Fruit fly (Drosophila melanogaster) whole organism, embryonic: Measurements from ENCODE around the gene CG43062.

Experiments used
- Awh ChIP-seq: fragments of 200-800 bp; sonication (Bioruptor generic); IDR thresholded peaks from 2 replicates; pipeline ENCODE4, ENCODE4 v1.3.6; 2022; ENCODE audit warnings: missing biosample characterization, missing genetic modification characterization
- B-H1 ChIP-seq: fragments of 200-800 bp; sonication (Bioruptor generic); IDR thresholded peaks from 3 replicates; pipeline ENCODE4 v1.3.6; 2022; ENCODE audit warnings: missing biosample characterization, missing genetic modification characterization
- CG10431 ChIP-seq: fragments of 200-800 bp; sonication (Bioruptor generic); optimal IDR thresholded peaks from 3 replicates; lab custom pipeline; 2018; ENCODE audit warnings: missing biosample characterization, mild to moderate bottlenecking, missing genetic modification characterization
- CG10565 ChIP-seq: fragments of 200-800 bp; sonication (Bioruptor generic); optimal IDR thresholded peaks from 3 replicates; lab custom pipeline; 2016; ENCODE audit warnings: missing biosample characterization, mild to moderate bottlenecking, missing genetic modification characterization
- CG13287 ChIP-seq: fragments of 200-800 bp; sonication (Bioruptor generic); IDR thresholded peaks from 2 replicates; pipeline ENCODE4 v1.3.6; 2022; ENCODE audit warnings: missing biosample characterization, missing genetic modification characterization; ENCODE audit not compliant: partially characterized antibody
- CG13424 ChIP-seq: fragments of 200-800 bp; sonication (Bioruptor generic); optimal IDR thresholded peaks from 2 replicates; lab custom pipeline; 2019; ENCODE audit warnings: missing biosample characterization, mild to moderate bottlenecking, missing genetic modification characterization, moderate library complexity
- CG14667 ChIP-seq: fragments of 200-800 bp; sonication (Bioruptor generic); IDR thresholded peaks from 2 replicates; pipeline ENCODE4 v1.3.6; 2022; ENCODE audit warnings: missing biosample characterization, missing genetic modification characterization
- CG15269 ChIP-seq: fragments of 200-800 bp; sonication (Bioruptor generic); optimal IDR thresholded peaks from 2 replicates; lab custom pipeline; 2018; ENCODE audit warnings: missing biosample characterization, mild to moderate bottlenecking, missing genetic modification characterization, moderate library complexity
- CG15479 ChIP-seq: fragments of 200-800 bp; sonication (Bioruptor generic); optimal IDR thresholded peaks from 3 replicates; lab custom pipeline; 2019; ENCODE audit warnings: missing biosample characterization, mild to moderate bottlenecking, missing genetic modification characterization, moderate library complexity
- CG1603 ChIP-seq: fragments of 200-800 bp; sonication (Bioruptor generic); optimal IDR thresholded peaks from 2 replicates; lab custom pipeline; 2019; ENCODE audit warnings: missing biosample characterization, mild to moderate bottlenecking, missing genetic modification characterization, moderate library complexity
- CG18619 ChIP-seq: fragments of 200-800 bp; sonication (Bioruptor generic); optimal IDR thresholded peaks from 3 replicates; lab custom pipeline; 2017; ENCODE audit warnings: missing biosample characterization, mild to moderate bottlenecking, missing genetic modification characterization
- CG30020 ChIP-seq: fragments of 200-800 bp; optimal IDR thresholded peaks from 2 replicates; lab custom pipeline; 2019; ENCODE audit warnings: missing biosample characterization, mild to moderate bottlenecking, missing genetic modification characterization, moderate library complexity
- CG30431 ChIP-seq: fragments of 200-800 bp; sonication (Bioruptor generic); optimal IDR thresholded peaks from 2 replicates; lab custom pipeline; 2017; ENCODE audit warnings: missing biosample characterization, missing genetic modification characterization
- CG3163 ChIP-seq: fragments of 200-800 bp; sonication (Bioruptor generic); optimal IDR thresholded peaks from 3 replicates; lab custom pipeline; 2016; ENCODE audit warnings: missing biosample characterization, missing genetic modification characterization
- CG32767 ChIP-seq: fragments of 200-800 bp; sonication (Bioruptor generic); IDR thresholded peaks from 2 replicates; pipeline ENCODE4 v1.3.6; 2022; ENCODE audit warnings: missing biosample characterization, missing genetic modification characterization
- CG34224 ChIP-seq: fragments of 200-800 bp; sonication (Bioruptor generic); IDR thresholded peaks from 3 replicates; pipeline ENCODE4 v1.3.6; 2022; ENCODE audit warnings: missing biosample characterization, missing genetic modification characterization; ENCODE audit not compliant: partially characterized antibody
- CG34422 ChIP-seq: fragments of 200-800 bp; sonication (Bioruptor generic); IDR thresholded peaks from 3 replicates; pipeline ENCODE4 v1.3.6; 2022; ENCODE audit warnings: missing biosample characterization, missing genetic modification characterization
- CG6654 ChIP-seq: fragments of 200-800 bp; sonication (Bioruptor generic); optimal IDR thresholded peaks from 2 replicates; lab custom pipeline; 2017; ENCODE audit warnings: missing biosample characterization, mild to moderate bottlenecking, missing genetic modification characterization
- CG8089 ChIP-seq: fragments of 200-800 bp; sonication (Bioruptor generic); optimal IDR thresholded peaks from 3 replicates; lab custom pipeline; 2016; ENCODE audit warnings: missing biosample characterization, missing genetic modification characterization
- CG8765 ChIP-seq: fragments of 200-800 bp; sonication (Bioruptor generic); IDR thresholded peaks from 2 replicates; pipeline ENCODE4 v1.3.6; 2022; ENCODE audit warnings: missing biosample characterization, missing genetic modification characterization
- CG8944 ChIP-seq: fragments of 200-800 bp; sonication (Bioruptor generic); optimal IDR thresholded peaks from 3 replicates; lab custom pipeline; 2016; ENCODE audit warnings: missing biosample characterization, missing genetic modification characterization
- CG9727 ChIP-seq: fragments of 200-800 bp; sonication (Bioruptor generic); optimal IDR thresholded peaks from 3 replicates; lab custom pipeline; 2017; ENCODE audit warnings: missing biosample characterization, mild to moderate bottlenecking, missing genetic modification characterization
- CG9932 ChIP-seq: fragments of 200-800 bp; sonication (Bioruptor generic); IDR thresholded peaks from 2 replicates; pipeline ENCODE4 v1.3.6; 2022; ENCODE audit warnings: missing biosample characterization, missing genetic modification characterization
- CHES-1-like ChIP-seq: fragments of 200-800 bp; sonication (Bioruptor generic); optimal IDR thresholded peaks from 2 replicates; lab custom pipeline; 2016; ENCODE audit warnings: missing biosample characterization, missing genetic modification characterization
- Dip3 ChIP-seq: fragments of 200-800 bp; sonication (Bioruptor generic); optimal IDR thresholded peaks from 3 replicates; lab custom pipeline; 2016; ENCODE audit warnings: missing biosample characterization, missing genetic modification characterization
- Dref ChIP-seq: fragments of 200-800 bp; sonication (Bioruptor generic); IDR thresholded peaks from 2 replicates; pipeline ENCODE4 v1.3.6; 2022; ENCODE audit warnings: missing biosample characterization, missing genetic modification characterization
- E2f2 ChIP-seq: fragments of 200-800 bp; sonication (Bioruptor generic); IDR thresholded peaks from 2 replicates; pipeline ENCODE4 v1.3.6; 2022; ENCODE audit warnings: missing biosample characterization, missing genetic modification characterization
- Spps ChIP-seq: fragments of 200-800 bp; sonication (Bioruptor generic); optimal IDR thresholded peaks from 2 replicates; lab custom pipeline; 2018; ENCODE audit warnings: missing biosample characterization, mild to moderate bottlenecking, missing genetic modification characterization
- Stat92E ChIP-seq, 3 experiments: fragments of >200 bp in 2 of 3; fragments of 200-800 bp in 1 of 3; sonication (Bioruptor generic) in 1 of 3; optimal IDR thresholded peaks; 2 replicates each; lab custom pipeline; 2017 to 2019; ENCODE audit warnings: missing biosample characterization in 3 of 3, missing genetic modification characterization in 3 of 3, mild to moderate bottlenecking in 1 of 3, moderate library complexity in 1 of 3
- abd-A ChIP-seq: fragments of 200-800 bp; sonication (Bioruptor generic); optimal IDR thresholded peaks from 3 replicates; lab custom pipeline; 2019; ENCODE audit warnings: missing biosample characterization, mild to moderate bottlenecking, missing genetic modification characterization, moderate library complexity
- bigmax ChIP-seq: fragments of 200-800 bp; sonication (Bioruptor generic); optimal IDR thresholded peaks from 2 replicates; lab custom pipeline; 2018; ENCODE audit warnings: missing biosample characterization, mild to moderate bottlenecking, missing genetic modification characterization
- btn ChIP-seq: fragments of 200-800 bp; sonication (Bioruptor generic); optimal IDR thresholded peaks from 2 replicates; lab custom pipeline; 2016; ENCODE audit warnings: missing biosample characterization, missing genetic modification characterization
- cato ChIP-seq: fragments of 200-800 bp; sonication (Bioruptor generic); optimal IDR thresholded peaks from 2 replicates; lab custom pipeline; 2016; ENCODE audit warnings: missing biosample characterization, missing genetic modification characterization, borderline replicate concordance
- chif ChIP-seq, 2 experiments: fragments of 200-800 bp; sonication (Bioruptor generic); optimal IDR thresholded peaks; 3 replicates each; lab custom pipeline; 2016; ENCODE audit warnings: missing biosample characterization in 2 of 2, missing genetic modification characterization in 2 of 2
- chinmo ChIP-seq: fragments of 200-800 bp; sonication (Bioruptor generic); IDR thresholded peaks from 4 replicates; pipeline ENCODE4 v1.3.6; 2022; ENCODE audit warnings: missing biosample characterization, missing genetic modification characterization; ENCODE audit not compliant: partially characterized antibody
- ci ChIP-seq: fragments of 200-800 bp; sonication (Bioruptor generic); IDR thresholded peaks from 3 replicates; pipeline ENCODE4 v1.3.6; 2022; ENCODE audit warnings: missing biosample characterization, missing genetic modification characterization
- dimm ChIP-seq: fragments of 200-800 bp; sonication (Bioruptor generic); IDR thresholded peaks from 2 replicates; pipeline ENCODE4 v1.3.6; 2022; ENCODE audit warnings: missing biosample characterization, missing genetic modification characterization
- dm ChIP-seq: fragments of 200-800 bp; sonication (Bioruptor generic); optimal IDR thresholded peaks from 3 replicates; lab custom pipeline; 2016; ENCODE audit warnings: missing biosample characterization, missing genetic modification characterization
- gfzf ChIP-seq: fragments of 200-800 bp; sonication (Bioruptor generic); optimal IDR thresholded peaks from 2 replicates; lab custom pipeline; 2016; ENCODE audit warnings: missing biosample characterization, mild to moderate bottlenecking, missing genetic modification characterization, moderate library complexity
- gt ChIP-seq: fragments of 200-800 bp; sonication (Bioruptor generic); IDR thresholded peaks from 2 replicates; pipeline ENCODE4 v1.3.6; 2022; ENCODE audit warnings: missing biosample characterization, missing genetic modification characterization
- ind ChIP-seq: fragments of 200-800 bp; sonication (Bioruptor generic); optimal IDR thresholded peaks from 3 replicates; lab custom pipeline; 2016; ENCODE audit warnings: missing biosample characterization, missing genetic modification characterization
- mam ChIP-seq: fragments of 200-800 bp; sonication (Bioruptor generic); optimal IDR thresholded peaks from 3 replicates; lab custom pipeline; 2016; ENCODE audit warnings: missing biosample characterization, missing genetic modification characterization
- mirr ChIP-seq: fragments of 200-800 bp; sonication (Bioruptor generic); optimal IDR thresholded peaks from 3 replicates; lab custom pipeline; 2018; ENCODE audit warnings: missing biosample characterization, mild to moderate bottlenecking, missing genetic modification characterization
- row ChIP-seq: fragments of 200-800 bp; sonication (Bioruptor generic); IDR thresholded peaks from 3 replicates; pipeline ENCODE4 v1.3.6; 2022; ENCODE audit warnings: missing biosample characterization, missing genetic modification characterization
- sd ChIP-seq: fragments of 200-800 bp; sonication (Bioruptor generic); optimal IDR thresholded peaks from 3 replicates; lab custom pipeline; 2018; ENCODE audit warnings: missing biosample characterization, mild to moderate bottlenecking, missing genetic modification characterization, moderate library complexity
- seq ChIP-seq: fragments of 200-800 bp; sonication (Bioruptor generic); IDR thresholded peaks from 2 replicates; pipeline ENCODE4 v1.3.6; 2022; ENCODE audit warnings: missing biosample characterization, missing genetic modification characterization
- slp2 ChIP-seq: fragments of 200-800 bp; sonication (Bioruptor generic); optimal IDR thresholded peaks from 2 replicates; lab custom pipeline; 2016; ENCODE audit warnings: missing biosample characterization, missing genetic modification characterization
- tll ChIP-seq, 2 experiments: fragments of 200-800 bp in 1 of 2; fragments of >200 bp in 1 of 2; sonication (Bioruptor generic) in 1 of 2; optimal IDR thresholded peaks; 2 replicates each; lab custom pipeline; 2017 to 2019; ENCODE audit warnings: missing biosample characterization in 2 of 2, missing genetic modification characterization in 2 of 2, mild to moderate bottlenecking in 1 of 2, moderate library complexity in 1 of 2
- tup ChIP-seq: fragments of 200-800 bp; sonication (Bioruptor generic); optimal IDR thresholded peaks from 2 replicates; lab custom pipeline; 2016; ENCODE audit warnings: missing biosample characterization, mild to moderate bottlenecking, missing genetic modification characterization, moderate library complexity
- vvl ChIP-seq: fragments of 200-800 bp; sonication (Bioruptor generic); IDR thresholded peaks from 2 replicates; pipeline ENCODE4 v1.3.6; 2022; ENCODE audit warnings: missing biosample characterization, missing genetic modification characterization
- zen ChIP-seq: fragments of 200-800 bp; sonication (Bioruptor generic); optimal IDR thresholded peaks from 3 replicates; lab custom pipeline; 2018; ENCODE audit warnings: missing biosample characterization, mild to moderate bottlenecking, missing genetic modification characterization, moderate library complexity

The CG43062 gene

DNA sequence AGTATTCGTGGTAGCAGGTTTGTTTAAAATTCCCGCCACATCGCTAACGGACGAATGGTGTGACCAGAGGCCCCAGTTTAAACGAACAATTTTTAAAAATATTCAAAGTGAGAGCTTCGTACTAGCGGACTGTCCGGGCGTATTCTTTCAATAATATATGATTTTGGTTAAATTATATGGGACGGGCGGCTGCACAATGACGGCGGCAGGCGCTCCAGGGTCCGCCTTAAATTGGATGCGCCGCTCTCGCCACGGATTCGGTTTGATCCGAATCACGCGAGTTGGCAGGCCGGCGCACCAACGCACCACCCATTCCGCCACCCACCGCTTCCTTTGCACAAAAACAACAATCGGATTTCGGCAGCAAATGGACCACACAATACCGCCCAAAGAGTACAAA, 14.8 kb upstream of the CG43062 start, which contains the start of gene CG14721 (continued):
- TF ChIP-seq dm (GFP tag; lab: Kevin White, UChicago) (peak; percentile 51), B-H1 (no peak), ci (GFP tag; lab: Robert Waterston, UW) (peak; percentile 38; the same call in 2 of the 3 replicates), bigmax (no peak), CG3163 (GFP tag; lab: Kevin White, UChicago) (no peak), chinmo (GFP tag; lab: Robert Waterston, UW) (no peak), Spps (tag; lab: Kevin White, UChicago) (no peak), gt (no peak), tll (GFP tag; optimal IDR thresholded peaks at IDR 0.05; lab: Kevin White, UChicago) (no peak), CG1603 (tag; lab: Kevin White, UChicago) (peak; percentile 65), gfzf (GFP tag; lab: Kevin White, UChicago) (peak; percentile 83), CG15479 (GFP tag; lab: Kevin White, UChicago) (no peak), CG10565 (no peak), cato (GFP tag; lab: Kevin White, UChicago) (peak; percentile 0), CG6654 (GFP tag; lab: Kevin White, UChicago) (no peak), row (GFP tag; lab: Robert Waterston, UW) (peak; percentile 49; the same call in 2 of the 3 replicates), CG34422 (GFP tag; lab: Robert Waterston, UW) (no peak), CG13424 (tag; lab: Kevin White, UChicago) (no peak), abd-A (tag; lab: Kevin White, UChicago) (no peak), btn (GFP tag; lab: Kevin White, UChicago) (no peak), dimm (no peak), CG30431 (no peak), Stat92E (GFP tag; optimal IDR thresholded peaks at IDR 0.05; lab: Kevin White, UChicago) (no peak), mirr (no peak), ind (GFP tag; lab: Kevin White, UChicago) (no peak), CG9932 (GFP tag; lab: Robert Waterston, UW) (peak; percentile 33; the same call in 1 of the 2 replicates), CG9727 (GFP tag; lab: Kevin White, UChicago) (no peak), CG8765 (no peak), E2f2 (GFP tag; lab: Robert Waterston, UW) (peak; percentile 96), vvl (GFP tag; lab: Robert Waterston, UW) (peak; percentile 51), CG18619 (no peak), slp2 (GFP tag; lab: Kevin White, UChicago) (no peak), CG34224 (peak; percentile 52; the same call in 2 of the 3 replicates), CG14667 (GFP tag; lab: Robert Waterston, UW) (no peak), mam (GFP tag; lab: Kevin White, UChicago) (peak; percentile 56), zen (tag; lab: Kevin White, UChicago) (no peak), CG32767 (GFP tag; lab: Robert Waterston, UW) (no peak), tup (GFP tag; lab: Kevin White, UChicago) (no peak), Dref (GFP tag; lab: Robert Waterston, UW) (0 out of 2 replicates have a peak, but pooled peaks have one; percentile 31), CG15269 (tag; lab: Kevin White, UChicago) (no peak), CHES-1-like (GFP tag; lab: Kevin White, UChicago) (peak; percentile 15), CG30020 (tag; lab: Kevin White, UChicago) (no peak), CG8089 (no peak), Dip3 (no peak), sd (tag; lab: Kevin White, UChicago) (no peak), CG10431 (GFP tag; lab: Kevin White, UChicago) (no peak), Awh (GFP tag; lab: Robert Waterston, UW) (no peak), seq (GFP tag; lab: Robert Waterston, UW) (no peak), CG8944 (GFP tag; lab: Kevin White, UChicago) (no peak), chif (GFP tag; optimal IDR thresholded peaks at IDR 0.05; lab: Kevin White, UChicago) (peak in 1 of 2 experiments; percentile 25), CG13287 (GFP tag; lab: Robert Waterston, UW) (peak; percentile 62)
